Fruit fly (Drosophila melanogaster) whole organism, embryonic: ENCODE results near the gene Cbl.

Source experiments
- ATbp ChIP-seq: fragments of 200-800 bp; sonication (Bioruptor generic); optimal IDR thresholded peaks from 2 replicates; lab custom pipeline; 2017; ENCODE audit warnings: missing biosample characterization, mild to moderate bottlenecking, missing genetic modification characterization, missing genetic modification reagents
- Asciz ChIP-seq: fragments of 200-800 bp; sonication (Bioruptor generic); optimal IDR thresholded peaks from 2 replicates; lab custom pipeline; 2017; ENCODE audit warnings: missing biosample characterization, mild to moderate bottlenecking, missing genetic modification characterization, missing genetic modification reagents
- Awh ChIP-seq: fragments of 200-800 bp; sonication (Bioruptor generic); IDR thresholded peaks from 2 replicates; pipeline ENCODE4, ENCODE4 v1.3.6; 2022; ENCODE audit warnings: missing biosample characterization, missing genetic modification characterization
- Blimp-1 ChIP-seq: fragments of 200-800 bp; sonication (Bioruptor generic); optimal IDR thresholded peaks from 3 replicates; lab custom pipeline; 2018; ENCODE audit warnings: missing biosample characterization, missing genetic modification characterization, mild to moderate bottlenecking, moderate library complexity, missing genetic modification reagents
- CG10366 ChIP-seq: fragments of 200-800 bp; sonication (Bioruptor generic); IDR thresholded peaks from 2 replicates; pipeline ENCODE4 v1.3.6; 2022; ENCODE audit warnings: missing biosample characterization, missing genetic modification characterization
- CG10431 ChIP-seq: fragments of 200-800 bp; sonication (Bioruptor generic); optimal IDR thresholded peaks from 3 replicates; lab custom pipeline; 2018; ENCODE audit warnings: missing biosample characterization, mild to moderate bottlenecking, missing genetic modification characterization
- CG12769 ChIP-seq: fragments of 200-800 bp; sonication (Bioruptor generic); optimal IDR thresholded peaks from 2 replicates; lab custom pipeline; 2019; ENCODE audit warnings: missing biosample characterization, mild to moderate bottlenecking, missing genetic modification characterization, moderate library complexity
- CG12942 ChIP-seq: fragments of 200-800 bp; sonication (Bioruptor generic); optimal IDR thresholded peaks from 3 replicates; lab custom pipeline; 2016; ENCODE audit warnings: missing biosample characterization, missing genetic modification characterization
- CG13894 ChIP-seq: fragments of 200-800 bp; sonication (Bioruptor generic); optimal IDR thresholded peaks from 3 replicates; lab custom pipeline; 2018; ENCODE audit warnings: missing biosample characterization, mild to moderate bottlenecking, missing genetic modification characterization, moderate library complexity
- CG14441 ChIP-seq: fragments of 200-800 bp; sonication (Bioruptor generic); IDR thresholded peaks from 2 replicates; pipeline ENCODE4 v1.3.6; 2022; ENCODE audit warnings: missing biosample characterization, missing genetic modification characterization
- CG14710 ChIP-seq: fragments of 200-800 bp; sonication (Bioruptor generic); optimal IDR thresholded peaks from 3 replicates; lab custom pipeline; 2019; ENCODE audit warnings: missing biosample characterization, mild to moderate bottlenecking, missing genetic modification characterization, moderate library complexity
- CG15601 ChIP-seq: fragments of 200-800 bp; sonication (Bioruptor generic); optimal IDR thresholded peaks from 3 replicates; lab custom pipeline; 2019; ENCODE audit warnings: missing biosample characterization, mild to moderate bottlenecking, missing genetic modification characterization, moderate library complexity
- CG1603 ChIP-seq: fragments of 200-800 bp; sonication (Bioruptor generic); optimal IDR thresholded peaks from 2 replicates; lab custom pipeline; 2019; ENCODE audit warnings: missing biosample characterization, mild to moderate bottlenecking, missing genetic modification characterization, moderate library complexity
- CG16779 ChIP-seq: fragments of 200-800 bp; sonication (Bioruptor generic); IDR thresholded peaks from 2 replicates; pipeline ENCODE4 v1.3.6; 2022; ENCODE audit warnings: missing biosample characterization, missing genetic modification characterization
- CG17359 ChIP-seq: fragments of 200-800 bp; sonication (Bioruptor generic); optimal IDR thresholded peaks from 3 replicates; lab custom pipeline; 2018; ENCODE audit warnings: missing biosample characterization, mild to moderate bottlenecking, missing genetic modification characterization, moderate library complexity
- CG18262 ChIP-seq: fragments of 200-800 bp; optimal IDR thresholded peaks from 3 replicates; lab custom pipeline; 2019; ENCODE audit warnings: missing biosample characterization, mild to moderate bottlenecking, missing genetic modification characterization, moderate library complexity
- CG2199 ChIP-seq: fragments of 200-800 bp; sonication (Bioruptor generic); IDR thresholded peaks from 3 replicates; pipeline ENCODE4 v1.3.6; 2022; ENCODE audit warnings: missing biosample characterization, missing genetic modification characterization
- CG2202 ChIP-seq: fragments of 200-800 bp; sonication (Bioruptor generic); optimal IDR thresholded peaks from 2 replicates; lab custom pipeline; 2018; ENCODE audit warnings: missing biosample characterization, mild to moderate bottlenecking, missing genetic modification characterization
- CG2678 ChIP-seq: fragments of 200-800 bp; sonication (Bioruptor generic); optimal IDR thresholded peaks from 3 replicates; lab custom pipeline; 2019; ENCODE audit warnings: missing biosample characterization, mild to moderate bottlenecking, missing genetic modification characterization, moderate library complexity
- CG2712 ChIP-seq: fragments of 200-800 bp; optimal IDR thresholded peaks from 3 replicates; lab custom pipeline; 2019; ENCODE audit warnings: missing biosample characterization, mild to moderate bottlenecking, missing genetic modification characterization, moderate library complexity
- CG2875 ChIP-seq: fragments of 200-800 bp; sonication (Bioruptor generic); optimal IDR thresholded peaks from 2 replicates; lab custom pipeline; 2017; ENCODE audit warnings: missing biosample characterization, mild to moderate bottlenecking, missing genetic modification characterization, missing genetic modification reagents
- CG3407 ChIP-seq: fragments of 200-800 bp; sonication (Bioruptor generic); optimal IDR thresholded peaks from 2 replicates; lab custom pipeline; 2018; ENCODE audit warnings: missing biosample characterization, mild to moderate bottlenecking, missing genetic modification characterization
- CG4707 ChIP-seq: fragments of 200-800 bp; sonication (Bioruptor generic); optimal IDR thresholded peaks from 2 replicates; lab custom pipeline; 2018; ENCODE audit warnings: missing biosample characterization, mild to moderate bottlenecking, missing genetic modification characterization, moderate library complexity
- CG6254 ChIP-seq: fragments of 200-800 bp; sonication (Bioruptor generic); optimal IDR thresholded peaks from 3 replicates; lab custom pipeline; 2017; ENCODE audit warnings: mild to moderate bottlenecking, missing biosample characterization, missing genetic modification reagents, missing genetic modification characterization
- CG7357 ChIP-seq: fragments of 200-800 bp; sonication (Bioruptor generic); IDR thresholded peaks from 3 replicates; pipeline ENCODE4 v1.3.6; 2022; ENCODE audit warnings: missing biosample characterization, missing genetic modification characterization
- CG8388 ChIP-seq: fragments of 200-800 bp; sonication (Bioruptor generic); optimal IDR thresholded peaks from 2 replicates; lab custom pipeline; 2019; ENCODE audit warnings: missing biosample characterization, mild to moderate bottlenecking, missing genetic modification characterization, moderate library complexity
- Eip74EF ChIP-seq, 2 experiments: fragments of 200-800 bp in 1 of 2; fragments of >200 bp in 1 of 2; sonication (Bioruptor generic) in 1 of 2; optimal IDR thresholded peaks; 2 replicates each; lab custom pipeline; 2017 to 2019; ENCODE audit warnings: missing biosample characterization in 2 of 2, missing genetic modification characterization in 2 of 2, mild to moderate bottlenecking in 1 of 2, moderate library complexity in 1 of 2
- Gsc ChIP-seq: fragments of 200-800 bp; sonication (Bioruptor generic); IDR thresholded peaks from 2 replicates; pipeline ENCODE4 v1.3.6; 2022; ENCODE audit warnings: missing biosample characterization, missing genetic modification characterization
- H2.0 ChIP-seq: fragments of 200-800 bp; sonication (Bioruptor generic); IDR thresholded peaks from 2 replicates; pipeline ENCODE4 v1.3.6; 2022; ENCODE audit warnings: missing biosample characterization, missing genetic modification characterization
- HmgD ChIP-seq: fragments of 200-800 bp; sonication (Bioruptor generic); optimal IDR thresholded peaks from 3 replicates; lab custom pipeline; 2016; ENCODE audit warnings: missing biosample characterization, missing genetic modification characterization
- Kr ChIP-seq: fragments of 200-800 bp; sonication (Bioruptor generic); optimal IDR thresholded peaks from 2 replicates; lab custom pipeline; 2017; ENCODE audit warnings: missing biosample characterization, mild to moderate bottlenecking, missing genetic modification characterization
- Lhr ChIP-seq: fragments of 200-800 bp; sonication (Bioruptor generic); optimal IDR thresholded peaks from 3 replicates; lab custom pipeline; 2017; ENCODE audit warnings: mild to moderate bottlenecking, missing biosample characterization, missing genetic modification reagents, missing genetic modification characterization
- MTF-1 ChIP-seq: fragments of 200-800 bp; sonication (Bioruptor generic); optimal IDR thresholded peaks from 2 replicates; lab custom pipeline; 2018; ENCODE audit warnings: missing biosample characterization, mild to moderate bottlenecking, missing genetic modification characterization, borderline replicate concordance
- Nf-YC ChIP-seq: fragments of 200-800 bp; optimal IDR thresholded peaks from 3 replicates; lab custom pipeline; 2019; ENCODE audit warnings: missing biosample characterization, mild to moderate bottlenecking, missing genetic modification characterization, moderate library complexity
- Side ChIP-seq: fragments of 200-800 bp; sonication (Bioruptor generic); optimal IDR thresholded peaks from 2 replicates; lab custom pipeline; 2016; ENCODE audit warnings: missing biosample characterization, missing genetic modification characterization
- Spps ChIP-seq: fragments of 200-800 bp; sonication (Bioruptor generic); optimal IDR thresholded peaks from 2 replicates; lab custom pipeline; 2018; ENCODE audit warnings: missing biosample characterization, mild to moderate bottlenecking, missing genetic modification characterization
- bsh ChIP-seq, 2 experiments: fragments of 200-800 bp; sonication (Bioruptor generic); optimal IDR thresholded peaks; 2 replicates each; lab custom pipeline; 2017 to 2018; ENCODE audit warnings: mild to moderate bottlenecking in 2 of 2, missing biosample characterization in 2 of 2, missing genetic modification characterization in 2 of 2, moderate library complexity in 1 of 2
- chm ChIP-seq: fragments of 200-800 bp; sonication (Bioruptor generic); IDR thresholded peaks from 2 replicates; pipeline ENCODE4 v1.3.6; 2022; ENCODE audit warnings: missing biosample characterization, missing genetic modification characterization
- ci ChIP-seq: fragments of 200-800 bp; sonication (Bioruptor generic); IDR thresholded peaks from 3 replicates; pipeline ENCODE4 v1.3.6; 2022; ENCODE audit warnings: missing biosample characterization, missing genetic modification characterization
- fd64A ChIP-seq: fragments of 200-800 bp; sonication (Bioruptor generic); optimal IDR thresholded peaks from 3 replicates; lab custom pipeline; 2018; ENCODE audit warnings: missing biosample characterization, mild to moderate bottlenecking, missing genetic modification characterization
- gem ChIP-seq: fragments of 200-800 bp; sonication (Bioruptor generic); optimal IDR thresholded peaks from 2 replicates; lab custom pipeline; 2019; ENCODE audit warnings: missing biosample characterization, mild to moderate bottlenecking, missing genetic modification characterization, moderate library complexity
- gsb-n ChIP-seq: fragments of 200-800 bp; sonication (Bioruptor generic); optimal IDR thresholded peaks from 3 replicates; lab custom pipeline; 2018; ENCODE audit warnings: missing biosample characterization, mild to moderate bottlenecking, missing genetic modification characterization
- kni ChIP-seq: fragments of 200-800 bp; sonication (Bioruptor generic); optimal IDR thresholded peaks from 3 replicates; lab custom pipeline; 2017; ENCODE audit warnings: mild to moderate bottlenecking, missing biosample characterization, missing genetic modification reagents, missing genetic modification characterization
- sens ChIP-seq: fragments of 200-800 bp; sonication (Bioruptor generic); peaks from one replicate; lab custom pipeline; 2016; ENCODE audit warnings: missing biosample characterization, missing genetic modification characterization
- slbo ChIP-seq: fragments of 200-800 bp; sonication (Bioruptor generic); IDR thresholded peaks from 2 replicates; pipeline ENCODE4 v1.3.6; 2022; ENCODE audit warnings: missing biosample characterization, missing genetic modification characterization
- toy ChIP-seq: fragments of 200-800 bp; sonication (Bioruptor generic); IDR thresholded peaks from 2 replicates; pipeline ENCODE4 v1.3.6; 2022; ENCODE audit warnings: missing biosample characterization, missing genetic modification characterization
- unpg ChIP-seq: fragments of 200-800 bp; sonication (Bioruptor generic); optimal IDR thresholded peaks from 3 replicates; lab custom pipeline; 2018; ENCODE audit warnings: missing biosample characterization, mild to moderate bottlenecking, missing genetic modification characterization, moderate library complexity
- vvl ChIP-seq: fragments of 200-800 bp; sonication (Bioruptor generic); IDR thresholded peaks from 2 replicates; pipeline ENCODE4 v1.3.6; 2022; ENCODE audit warnings: missing biosample characterization, missing genetic modification characterization
- wek ChIP-seq: fragments of 200-800 bp; sonication (Bioruptor generic); optimal IDR thresholded peaks from 3 replicates; lab custom pipeline; 2018; ENCODE audit warnings: missing biosample characterization, mild to moderate bottlenecking, missing genetic modification characterization, moderate library complexity
- zfh1 ChIP-seq: fragments of 200-800 bp; sonication (Bioruptor generic); IDR thresholded peaks from 3 replicates; pipeline ENCODE4 v1.3.6; 2022; ENCODE audit warnings: missing biosample characterization, missing genetic modification characterization

The Cbl gene

dm6 chr3L:8379161-8379560 is 45.6 kb upstream of the Cbl start:
- TF ChIP-seq CG12942 (GFP tag; lab: Kevin White, UChicago): no peak
- peak; percentile 73 for TF ChIP-seq sens (GFP tag; lab: Kevin White, UChicago)
- TF ChIP-seq slbo (GFP tag; lab: Robert Waterston, UW): peak; percentile 27; the same call in 1 of the 2 replicates
- no peak for TF ChIP-seq Side
- no peak for TF ChIP-seq H2.0
- TF ChIP-seq CG14441 (GFP tag; lab: Robert Waterston, UW): no peak
- TF ChIP-seq CG1603: peak; percentile 63
- TF ChIP-seq CG10431 (GFP tag; lab: Kevin White, UChicago): peak; percentile 9
- TF ChIP-seq CG2199 (GFP tag; lab: Robert Waterston, UW): no peak
- peak; percentile 46 for TF ChIP-seq CG3407 (GFP tag; lab: Kevin White, UChicago)
- no peak for TF ChIP-seq toy (GFP tag; lab: Robert Waterston, UW)
- TF ChIP-seq CG15601 (tag; lab: Kevin White, UChicago): peak; percentile 34
- peak; percentile 46 for TF ChIP-seq Blimp-1 (GFP tag; lab: Kevin White, UChicago)
- TF ChIP-seq CG12769 (tag; lab: Kevin White, UChicago): no peak
- TF ChIP-seq CG14710 (tag; lab: Kevin White, UChicago): peak; percentile 46
- peak; percentile 36 for TF ChIP-seq wek (GFP tag; lab: Kevin White, UChicago)
- TF ChIP-seq CG13894: no peak
- peak; percentile 57 for TF ChIP-seq ATbp (GFP tag; lab: Kevin White, UChicago)
- no peak for TF ChIP-seq HmgD (GFP tag; lab: Kevin White, UChicago)
- TF ChIP-seq bsh (GFP tag; optimal IDR thresholded peaks at IDR 0.05; lab: Kevin White, UChicago): peak in 1 of 2 experiments; percentile 62
- peak; percentile 55 for TF ChIP-seq fd64A (GFP tag; lab: Kevin White, UChicago)
- TF ChIP-seq CG16779 (GFP tag; lab: Robert Waterston, UW): no peak
- peak; percentile 49 for TF ChIP-seq CG2202 (tag; lab: Kevin White, UChicago)
- no peak for TF ChIP-seq Nf-YC (tag; lab: Kevin White, UChicago)
- TF ChIP-seq CG2712: peak; percentile 8
- peak; percentile 7 for TF ChIP-seq Asciz
- TF ChIP-seq CG7357: no peak
- peak; percentile 59 for TF ChIP-seq gsb-n
- TF ChIP-seq Eip74EF (GFP tag; optimal IDR thresholded peaks at IDR 0.05; lab: Kevin White, UChicago): no peak
- TF ChIP-seq CG6254 (GFP tag; lab: Kevin White, UChicago): peak; percentile 29
- peak; percentile 21 for TF ChIP-seq CG4707
- no peak for TF ChIP-seq Kr
- peak; percentile 50; the same call in 2 of the 3 replicates for TF ChIP-seq ci (GFP tag; lab: Robert Waterston, UW)
- no peak for TF ChIP-seq Gsc (GFP tag; lab: Robert Waterston, UW)
- TF ChIP-seq gem (tag; lab: Kevin White, UChicago): peak; percentile 2
- TF ChIP-seq CG8388: peak; percentile 26
- TF ChIP-seq CG10366: no peak
- no peak for TF ChIP-seq CG2678
- TF ChIP-seq kni: peak; percentile 48
- 0 out of 2 replicates have a peak, but pooled peaks have one; percentile 11 for TF ChIP-seq Awh (GFP tag; lab: Robert Waterston, UW)
- TF ChIP-seq unpg (GFP tag; lab: Kevin White, UChicago): peak; percentile 15
- TF ChIP-seq vvl: no peak
- TF ChIP-seq Spps (tag; lab: Kevin White, UChicago): peak; percentile 1
- TF ChIP-seq CG2875 (GFP tag; lab: Kevin White, UChicago): peak; percentile 39
- TF ChIP-seq chm (GFP tag; lab: Robert Waterston, UW): peak; percentile 27; the same call in 1 of the 2 replicates
- TF ChIP-seq CG17359 (tag; lab: Kevin White, UChicago): peak; percentile 4
- TF ChIP-seq Lhr (GFP tag; lab: Kevin White, UChicago): peak; percentile 6
- peak; percentile 34 for TF ChIP-seq MTF-1 (GFP tag; lab: Kevin White, UChicago)
- TF ChIP-seq CG18262: peak; percentile 7
- TF ChIP-seq zfh1: 0 out of 3 replicates have a peak, but pooled peaks have one; percentile 24
